Fruit fly (Drosophila melanogaster): ENCODE data around the gene sloth2.

DNA sequence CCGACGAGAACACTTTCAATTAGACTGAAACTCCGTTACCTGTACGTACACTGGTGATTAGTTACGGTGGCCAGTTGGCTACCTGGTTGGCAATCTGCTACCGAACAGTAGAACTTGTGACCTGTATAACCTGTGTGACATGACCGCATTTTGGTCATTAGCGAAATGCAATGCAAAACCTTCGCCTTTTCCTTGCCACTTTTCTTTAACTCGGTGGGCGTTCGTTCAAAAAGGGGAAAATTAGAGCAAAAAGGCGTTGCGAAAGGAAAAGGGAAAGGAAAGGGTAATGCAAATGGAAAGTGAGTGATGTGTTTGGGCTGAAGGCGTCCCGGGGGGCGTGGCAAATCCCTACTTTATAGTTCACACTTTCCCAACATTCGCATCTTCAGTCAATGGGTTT is 47.8 kb downstream of the sloth2 start:
- no peak for TF ChIP-seq Clk (GFP tag; optimal IDR thresholded peaks at IDR 0.05)
- TF ChIP-seq Hr96 (GFP tag; optimal IDR thresholded peaks at IDR 0.05) = no peak
- no peak for TF ChIP-seq Crg-1 (GFP tag; optimal IDR thresholded peaks at IDR 0.05)
- TF ChIP-seq CG1620 (GFP tag; optimal IDR thresholded peaks at IDR 0.05) = no peak
- no peak for TF ChIP-seq bab1 (GFP tag; optimal IDR thresholded peaks at IDR 0.05)
- no peak for TF ChIP-seq cnc (optimal IDR thresholded peaks at IDR 0.05)
- no peak for TF ChIP-seq pad (GFP tag; optimal IDR thresholded peaks at IDR 0.05)
- no peak for TF ChIP-seq CG5204 (GFP tag; optimal IDR thresholded peaks at IDR 0.05)
- no peak for TF ChIP-seq CG11617 (GFP tag; optimal IDR thresholded peaks at IDR 0.05)
